ENCODE assay signal across 3 worm cellular contexts in the genomic region with DNA sequence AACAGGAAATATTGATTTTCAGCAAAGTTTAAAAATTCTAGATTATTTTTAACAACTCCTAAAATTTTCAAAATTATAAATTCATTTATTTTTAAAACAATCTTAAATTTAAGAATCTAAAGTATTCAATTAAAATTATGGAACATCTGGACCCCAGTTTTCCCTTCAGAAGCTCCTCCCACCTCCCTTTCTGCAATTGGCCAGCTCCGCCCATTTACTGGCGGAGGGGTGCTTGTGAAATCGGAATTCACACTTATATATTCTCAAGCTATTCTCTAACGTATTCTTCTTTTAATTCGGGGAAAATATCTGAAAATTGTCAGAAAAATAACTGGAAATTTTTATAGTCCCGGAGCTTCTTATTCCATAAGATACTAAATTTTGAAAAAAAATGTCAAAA.
TF ChIP-seq lines count a peak whose summit lies in the region.

TSS of gene mab-9 (plus strand) at position 260 of the 400 bp plus-strand sequence.

TF ChIP-seq in whole organism, L2 larva, 48 proteins besides CTCF, POLR2A, EP300 and RAD21:
- peak; percentile 25 for TF ChIP-seq unc-55 (GFP tag; optimal IDR thresholded peaks at IDR 0.05; lab: Kevin White, UChicago)
- TF ChIP-seq ZK546.5 (tag; optimal IDR thresholded peaks at IDR 0.05; lab: Kevin White, UChicago), result no peak
- no peak for TF ChIP-seq dmd-4 (tag; optimal IDR thresholded peaks at IDR 0.05; lab: Kevin White, UChicago)

TF ChIP-seq in whole organism, L3 larva, 47 proteins besides CTCF, POLR2A, EP300 and RAD21:
- TF ChIP-seq mml-1 (tag; optimal IDR thresholded peaks at IDR 0.05; lab: Kevin White, UChicago) (no peak), nhr-237 (tag; optimal IDR thresholded peaks at IDR 0.05; lab: Kevin White, UChicago) (no peak), nfya-1 (tag; optimal IDR thresholded peaks at IDR 0.05; lab: Kevin White, UChicago; ENCODE audit: insufficient read depth) (peak; percentile 94), nhr-67 (tag; optimal IDR thresholded peaks at IDR 0.05; lab: Kevin White, UChicago) (no peak), lin-39 (tag; optimal IDR thresholded peaks at IDR 0.05; lab: Kevin White, UChicago) (no peak)
TF ChIP-seq in whole organism, L3 larva: peak in this region for 1.

TF ChIP-seq in whole organism, late embryonic, 69 proteins besides CTCF, POLR2A, EP300 and RAD21:
- TF ChIP-seq dmd-4 (tag; optimal IDR thresholded peaks at IDR 0.05; lab: Kevin White, UChicago; ENCODE audit: borderline replicate concordance), result no peak
- peak; percentile 76 for TF ChIP-seq nfya-1 (tag; optimal IDR thresholded peaks at IDR 0.05; lab: Kevin White, UChicago)

Comparison
In these comparisons a context has a peak if more than half of its experiments do, and no peak if none do; other contexts are left out.
1. Of the 6 proteins assayed by ChIP-seq in both whole organism, late embryonic and whole organism, L2 larva: peak only in whole organism, late embryonic: none; only in whole organism, L2 larva: unc-55; in both: none; in neither: 5.